Fruit fly (Drosophila melanogaster) whole organism, embryonic: ENCODE results near the gene Nca.

Source experiments
- Antp ChIP-seq: fragments of 200-800 bp; sonication (Bioruptor generic); optimal IDR thresholded peaks from 3 replicates; lab custom pipeline; 2016; ENCODE audit warnings: missing biosample characterization, missing genetic modification characterization
- BEAF-32 ChIP-seq: fragments of 200-800 bp; sonication (Bioruptor generic); optimal IDR thresholded peaks from 3 replicates; lab custom pipeline; 2017; ENCODE audit warnings: missing biosample characterization, missing genetic modification characterization, mild to moderate bottlenecking, moderate library complexity, missing genetic modification reagents
- Blimp-1 ChIP-seq: fragments of 200-800 bp; sonication (Bioruptor generic); optimal IDR thresholded peaks from 3 replicates; lab custom pipeline; 2018; ENCODE audit warnings: missing biosample characterization, missing genetic modification characterization, mild to moderate bottlenecking, moderate library complexity, missing genetic modification reagents
- CG10543 ChIP-seq: fragments of 200-800 bp; sonication (Bioruptor generic); optimal IDR thresholded peaks from 3 replicates; lab custom pipeline; 2017; ENCODE audit warnings: missing biosample characterization, mild to moderate bottlenecking, missing genetic modification characterization, moderate library complexity
- CG10565 ChIP-seq: fragments of 200-800 bp; sonication (Bioruptor generic); optimal IDR thresholded peaks from 3 replicates; lab custom pipeline; 2016; ENCODE audit warnings: missing biosample characterization, mild to moderate bottlenecking, missing genetic modification characterization
- CG11093 ChIP-seq: fragments of 200-800 bp; sonication (Bioruptor generic); IDR thresholded peaks from 3 replicates; pipeline ENCODE4 v1.3.6; 2022; ENCODE audit warnings: missing biosample characterization, missing genetic modification characterization
- CG11560 ChIP-seq: fragments of 200-800 bp; sonication (Bioruptor generic); IDR thresholded peaks from 3 replicates; pipeline ENCODE4 v1.3.6; 2022; ENCODE audit warnings: missing biosample characterization, missing genetic modification characterization
- CG16779 ChIP-seq: fragments of 200-800 bp; sonication (Bioruptor generic); IDR thresholded peaks from 2 replicates; pipeline ENCODE4 v1.3.6; 2022; ENCODE audit warnings: missing biosample characterization, missing genetic modification characterization
- CG2712 ChIP-seq: fragments of 200-800 bp; optimal IDR thresholded peaks from 3 replicates; lab custom pipeline; 2019; ENCODE audit warnings: missing biosample characterization, mild to moderate bottlenecking, missing genetic modification characterization, moderate library complexity
- CG30020 ChIP-seq: fragments of 200-800 bp; optimal IDR thresholded peaks from 2 replicates; lab custom pipeline; 2019; ENCODE audit warnings: missing biosample characterization, mild to moderate bottlenecking, missing genetic modification characterization, moderate library complexity
- CG30403 ChIP-seq: fragments of 200-800 bp; sonication (Bioruptor generic); optimal IDR thresholded peaks from 3 replicates; lab custom pipeline; 2016; ENCODE audit warnings: missing biosample characterization, missing genetic modification characterization
- CG3065 ChIP-seq: fragments of 200-800 bp; sonication (Bioruptor generic); optimal IDR thresholded peaks from 2 replicates; lab custom pipeline; 2016; ENCODE audit warnings: missing biosample characterization, missing genetic modification characterization
- CG3281 ChIP-seq: fragments of 200-800 bp; sonication (Bioruptor generic); optimal IDR thresholded peaks from 3 replicates; lab custom pipeline; 2017; ENCODE audit warnings: missing biosample characterization, mild to moderate bottlenecking, missing genetic modification characterization
- CG3847 ChIP-seq: fragments of 200-800 bp; sonication (Bioruptor generic); IDR thresholded peaks from 2 replicates; pipeline ENCODE4 v1.3.6; 2022; ENCODE audit warnings: missing biosample characterization, missing genetic modification characterization
- CG4707 ChIP-seq: fragments of 200-800 bp; sonication (Bioruptor generic); optimal IDR thresholded peaks from 2 replicates; lab custom pipeline; 2018; ENCODE audit warnings: missing biosample characterization, mild to moderate bottlenecking, missing genetic modification characterization, moderate library complexity
- CG7839 ChIP-seq: fragments of 200-800 bp; sonication (Bioruptor generic); optimal IDR thresholded peaks from 3 replicates; lab custom pipeline; 2018; ENCODE audit warnings: missing biosample characterization, mild to moderate bottlenecking, missing genetic modification characterization, moderate library complexity
- CG8089 ChIP-seq: fragments of 200-800 bp; sonication (Bioruptor generic); optimal IDR thresholded peaks from 3 replicates; lab custom pipeline; 2016; ENCODE audit warnings: missing biosample characterization, missing genetic modification characterization
- CG8359 ChIP-seq: fragments of 200-800 bp; sonication (Bioruptor generic); optimal IDR thresholded peaks from 2 replicates; lab custom pipeline; 2017; ENCODE audit warnings: missing biosample characterization, mild to moderate bottlenecking, missing genetic modification characterization, borderline replicate concordance
- CG8388 ChIP-seq: fragments of 200-800 bp; sonication (Bioruptor generic); optimal IDR thresholded peaks from 2 replicates; lab custom pipeline; 2019; ENCODE audit warnings: missing biosample characterization, mild to moderate bottlenecking, missing genetic modification characterization, moderate library complexity
- CG9817 ChIP-seq: fragments of 200-800 bp; sonication (Bioruptor generic); optimal IDR thresholded peaks from 2 replicates; lab custom pipeline; 2018; ENCODE audit warnings: missing biosample characterization, mild to moderate bottlenecking, missing genetic modification characterization, moderate library complexity
- CG9876 ChIP-seq: fragments of 200-800 bp; sonication (Bioruptor generic); optimal IDR thresholded peaks from 2 replicates; lab custom pipeline; 2016; ENCODE audit warnings: missing biosample characterization, missing genetic modification characterization
- Dip2 ChIP-seq: fragments of 200-800 bp; sonication (Bioruptor generic); IDR thresholded peaks from 2 replicates; pipeline ENCODE4 v1.3.6; 2022; ENCODE audit warnings: missing biosample characterization, missing genetic modification characterization
- E2f1 ChIP-seq: fragments of 200-800 bp; sonication (Bioruptor generic); IDR thresholded peaks from 2 replicates; pipeline ENCODE4 v1.3.6; 2022; ENCODE audit warnings: missing biosample characterization, missing genetic modification characterization
- E2f2 ChIP-seq: fragments of 200-800 bp; sonication (Bioruptor generic); IDR thresholded peaks from 2 replicates; pipeline ENCODE4 v1.3.6; 2022; ENCODE audit warnings: missing biosample characterization, missing genetic modification characterization
- Hand ChIP-seq: fragments of 200-800 bp; sonication (Bioruptor generic); optimal IDR thresholded peaks from 2 replicates; lab custom pipeline; 2017; ENCODE audit warnings: mild to moderate bottlenecking, missing biosample characterization, missing genetic modification reagents, missing genetic modification characterization
- HmgZ ChIP-seq: fragments of 200-800 bp; sonication (Bioruptor generic); optimal IDR thresholded peaks from 2 replicates; lab custom pipeline; 2018; ENCODE audit warnings: missing biosample characterization, mild to moderate bottlenecking, missing genetic modification characterization
- Kr ChIP-seq: fragments of 200-800 bp; sonication (Bioruptor generic); optimal IDR thresholded peaks from 2 replicates; lab custom pipeline; 2017; ENCODE audit warnings: missing biosample characterization, mild to moderate bottlenecking, missing genetic modification characterization
- NFAT ChIP-seq: fragments of 200-800 bp; sonication (Bioruptor generic); IDR thresholded peaks from 2 replicates; pipeline ENCODE4 v1.3.6; 2022; ENCODE audit warnings: missing biosample characterization, missing genetic modification characterization
- Nf-YA ChIP-seq: fragments of 200-800 bp; sonication (Bioruptor generic); IDR thresholded peaks from 2 replicates; pipeline ENCODE4 v1.3.6; 2022; ENCODE audit warnings: missing biosample characterization, missing genetic modification characterization
- Nf-YB ChIP-seq: fragments of 200-800 bp; sonication (Bioruptor generic); optimal IDR thresholded peaks from 3 replicates; lab custom pipeline; 2019; ENCODE audit warnings: missing biosample characterization, mild to moderate bottlenecking, missing genetic modification characterization, moderate library complexity
- Pdp1 ChIP-seq, 2 experiments: fragments of 200-800 bp; sonication (Bioruptor generic); optimal IDR thresholded peaks; 3 replicates each; lab custom pipeline; 2016; ENCODE audit warnings: missing biosample characterization in 2 of 2, missing genetic modification characterization in 2 of 2, mild to moderate bottlenecking in 1 of 2, moderate library complexity in 1 of 2
- Ptx1 ChIP-seq: fragments of 200-800 bp; sonication (Bioruptor generic); IDR thresholded peaks from 2 replicates; pipeline ENCODE4 v1.3.6; 2022; ENCODE audit warnings: missing biosample characterization, missing genetic modification characterization
- Ssrp ChIP-seq: fragments of 200-800 bp; sonication (Bioruptor generic); optimal IDR thresholded peaks from 2 replicates; lab custom pipeline; 2018; ENCODE audit warnings: missing biosample characterization, mild to moderate bottlenecking, missing genetic modification characterization, moderate library complexity
- YL-1 ChIP-seq: fragments of 200-800 bp; sonication (Bioruptor generic); optimal IDR thresholded peaks from 3 replicates; lab custom pipeline; 2017; ENCODE audit warnings: missing biosample characterization, mild to moderate bottlenecking, missing genetic modification characterization
- az2 ChIP-seq: fragments of 200-800 bp; sonication (Bioruptor generic); optimal IDR thresholded peaks from 3 replicates; lab custom pipeline; 2016; ENCODE audit warnings: missing biosample characterization, missing genetic modification characterization
- bab2 ChIP-seq: fragments of 200-800 bp; sonication (Bioruptor generic); optimal IDR thresholded peaks from 2 replicates; lab custom pipeline; 2016; ENCODE audit warnings: missing biosample characterization, missing genetic modification characterization
- disco-r ChIP-seq: fragments of 200-800 bp; sonication (Bioruptor generic); optimal IDR thresholded peaks from 2 replicates; lab custom pipeline; 2016; ENCODE audit warnings: missing biosample characterization, missing genetic modification characterization
- fd3F ChIP-seq: fragments of 200-800 bp; sonication (Bioruptor generic); optimal IDR thresholded peaks from 2 replicates; lab custom pipeline; 2018; ENCODE audit warnings: missing biosample characterization, mild to moderate bottlenecking, missing genetic modification characterization, moderate library complexity
- grau ChIP-seq: fragments of 200-800 bp; optimal IDR thresholded peaks from 3 replicates; lab custom pipeline; 2019; ENCODE audit warnings: missing biosample characterization, mild to moderate bottlenecking, missing genetic modification characterization, moderate library complexity
- insv ChIP-seq, 2 experiments: fragments of 200-800 bp; sonication (Bioruptor generic); optimal IDR thresholded peaks; 3 replicates each; lab custom pipeline; 2016 to 2018; ENCODE audit warnings: missing biosample characterization in 2 of 2, missing genetic modification characterization in 2 of 2
- lab ChIP-seq: fragments of 200-800 bp; sonication (Bioruptor generic); optimal IDR thresholded peaks from 3 replicates; lab custom pipeline; 2017; ENCODE audit warnings: missing biosample characterization, missing genetic modification characterization, mild to moderate bottlenecking, moderate library complexity, missing genetic modification reagents
- mirr ChIP-seq: fragments of 200-800 bp; sonication (Bioruptor generic); optimal IDR thresholded peaks from 3 replicates; lab custom pipeline; 2018; ENCODE audit warnings: missing biosample characterization, mild to moderate bottlenecking, missing genetic modification characterization
- mld ChIP-seq: fragments of 200-800 bp; sonication (Bioruptor generic); IDR thresholded peaks from 3 replicates; pipeline ENCODE4 v1.3.6; 2022; ENCODE audit warnings: missing biosample characterization, missing genetic modification characterization; ENCODE audit not compliant: partially characterized antibody
- nerfin-1 ChIP-seq: fragments of 200-800 bp; sonication (Bioruptor generic); optimal IDR thresholded peaks from 3 replicates; lab custom pipeline; 2019; ENCODE audit warnings: missing biosample characterization, mild to moderate bottlenecking, missing genetic modification characterization, moderate library complexity
- pb ChIP-seq: fragments of 200-800 bp; sonication (Bioruptor generic); optimal IDR thresholded peaks from 3 replicates; lab custom pipeline; 2016; ENCODE audit warnings: missing biosample characterization, missing genetic modification characterization
- pita ChIP-seq: fragments of 200-800 bp; sonication (Bioruptor generic); optimal IDR thresholded peaks from 2 replicates; lab custom pipeline; 2017; ENCODE audit warnings: missing biosample characterization, mild to moderate bottlenecking, missing genetic modification characterization
- rib ChIP-seq: fragments of 200-800 bp; sonication (Bioruptor generic); IDR thresholded peaks from 2 replicates; pipeline ENCODE4 v1.3.6; 2022; ENCODE audit warnings: missing biosample characterization, missing genetic modification characterization
- sens ChIP-seq: fragments of 200-800 bp; sonication (Bioruptor generic); peaks from one replicate; lab custom pipeline; 2016; ENCODE audit warnings: missing biosample characterization, missing genetic modification characterization
- sna ChIP-seq: fragments of 200-800 bp; sonication (Bioruptor generic); IDR thresholded peaks from 2 replicates; pipeline ENCODE4 v1.3.6; 2022; ENCODE audit warnings: missing biosample characterization, missing genetic modification characterization; ENCODE audit not compliant: partially characterized antibody
- stwl ChIP-seq: fragments of 200-800 bp; sonication (Bioruptor generic); optimal IDR thresholded peaks from 3 replicates; lab custom pipeline; 2018; ENCODE audit warnings: missing biosample characterization, mild to moderate bottlenecking, missing genetic modification characterization, moderate library complexity

Gene Nca

DNA sequence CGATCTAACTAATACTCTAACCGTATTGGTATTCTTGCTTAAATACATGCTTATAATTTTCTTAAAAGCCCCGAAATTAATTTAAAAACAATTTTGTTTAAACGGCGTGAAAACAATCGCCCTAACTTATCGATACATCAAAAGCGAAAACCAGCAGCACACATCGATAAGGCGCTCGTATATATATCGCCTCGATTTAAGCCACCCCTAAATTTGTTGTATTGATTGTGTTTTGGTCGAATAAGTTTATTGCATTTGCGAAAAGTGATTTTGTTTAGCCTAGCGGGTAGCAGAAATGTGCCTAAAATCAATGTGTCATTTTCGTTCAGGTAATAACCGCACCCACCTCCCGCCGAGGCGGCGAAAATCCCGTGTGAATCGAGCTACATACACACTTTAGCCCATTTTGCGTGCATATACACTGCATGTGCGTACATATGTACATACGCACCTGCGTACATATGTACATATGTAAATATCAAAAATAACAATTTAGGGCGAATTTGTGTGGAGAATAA is at the start of gene Nca, which contains the start of gene CG7646 (continued):
- TF ChIP-seq insv (GFP tag; optimal IDR thresholded peaks at IDR 0.05; lab: Kevin White, UChicago) (peak in 1 of 2 experiments; percentile 91), Ptx1 (GFP tag; lab: Robert Waterston, UW) (no peak), NFAT (GFP tag; lab: Robert Waterston, UW) (no peak), CG10543 (GFP tag; lab: Kevin White, UChicago) (peak; percentile 64), bab2 (GFP tag; lab: Kevin White, UChicago) (no peak), CG16779 (GFP tag; lab: Robert Waterston, UW) (no peak), E2f1 (no peak), HmgZ (tag; lab: Kevin White, UChicago) (peak; percentile 52), Hand (GFP tag; lab: Kevin White, UChicago) (no peak), grau (no peak), CG8359 (GFP tag; lab: Kevin White, UChicago) (no peak), CG30403 (GFP tag; lab: Kevin White, UChicago) (no peak), CG3847 (no peak), fd3F (GFP tag; lab: Kevin White, UChicago) (no peak), az2 (GFP tag; lab: Kevin White, UChicago) (no peak), CG3281 (GFP tag; lab: Kevin White, UChicago) (peak; percentile 28), CG11093 (GFP tag; lab: Robert Waterston, UW) (no peak; the same call in 2 of the 3 replicates), Nf-YB (GFP tag; lab: Kevin White, UChicago) (no peak), E2f2 (GFP tag; lab: Robert Waterston, UW) (peak; percentile 73), CG7839 (tag; lab: Kevin White, UChicago) (no peak), pb (GFP tag; lab: Kevin White, UChicago) (no peak), Dip2 (GFP tag; lab: Robert Waterston, UW) (no peak), CG4707 (GFP tag; lab: Kevin White, UChicago) (no peak), sens (peak; percentile 86), nerfin-1 (tag; lab: Kevin White, UChicago) (peak; percentile 50), sna (peak; percentile 85), CG10565 (GFP tag; lab: Kevin White, UChicago) (no peak), Ssrp (tag; lab: Kevin White, UChicago) (no peak), CG8388 (GFP tag; lab: Kevin White, UChicago) (no peak), rib (GFP tag; lab: Robert Waterston, UW) (no peak), CG9876 (no peak), CG2712 (peak; percentile 17), Antp (GFP tag; lab: Kevin White, UChicago) (no peak), pita (GFP tag; lab: Kevin White, UChicago) (no peak), mld (GFP tag; lab: Robert Waterston, UW) (peak; percentile 89), YL-1 (GFP tag; lab: Kevin White, UChicago) (peak; percentile 65), mirr (GFP tag; lab: Kevin White, UChicago) (peak; percentile 50), Kr (GFP tag; lab: Kevin White, UChicago) (no peak), CG11560 (no peak), CG3065 (GFP tag; lab: Kevin White, UChicago) (no peak), CG30020 (tag; lab: Kevin White, UChicago) (peak; percentile 93), Pdp1 (GFP tag; optimal IDR thresholded peaks at IDR 0.05; lab: Kevin White, UChicago) (no peak), CG8089 (GFP tag; lab: Kevin White, UChicago) (no peak), Blimp-1 (GFP tag; lab: Kevin White, UChicago) (no peak), CG9817 (tag; lab: Kevin White, UChicago) (no peak), Nf-YA (GFP tag; lab: Robert Waterston, UW) (no peak), stwl (tag; lab: Kevin White, UChicago) (peak; percentile 76), BEAF-32 (GFP tag; lab: Kevin White, UChicago) (peak; percentile 90), disco-r (no peak), lab (GFP tag; lab: Kevin White, UChicago) (no peak)
